Worm (Caenorhabditis elegans): Measurements from ENCODE around the gene mam-3.

- TF ChIP-seq him-1 (tag; optimal IDR thresholded peaks at IDR 0.05) (no peak), dao-5 (tag; optimal IDR thresholded peaks at IDR 0.05) (no peak), W03F9.2 (tag; optimal IDR thresholded peaks at IDR 0.05) (no peak)
Measured at ce11 chrIV:13429240-13429639, 15.9 kb downstream of the mam-3 start, which contains the start of gene K09B11.4.

All from whole organism, L4/young adult.